Worm (Caenorhabditis elegans) whole organism, midembryonic: ENCODE data around the gene cchl-1.

Experiments used
- T22C8.4 ChIP-seq: fragments of 200-800 bp; sonication (Bioruptor generic); IDR thresholded peaks from 2 replicates; pipeline ENCODE4 v1.3.6; 2022; ENCODE audit warnings: missing genetic modification characterization, missing compliant biosample characterization
- flt-1 ChIP-seq: fragments of 200-800 bp; sonication (Bioruptor generic); IDR thresholded peaks from 2 replicates; pipeline ENCODE4 v1.3.6; 2022; ENCODE audit warnings: missing genetic modification characterization, missing compliant biosample characterization
- klf-2 ChIP-seq: fragments of 200-800 bp; sonication (Bioruptor generic); conservative IDR thresholded peaks from 2 replicates; pipeline ENCODE4 v1.3.6; 2022; ENCODE audit warnings: missing genetic modification reagents, missing genetic modification characterization, missing compliant biosample characterization
- med-1 ChIP-seq: sonication (generic microtip); optimal IDR thresholded peaks from 2 replicates; lab custom pipeline; 2017; ENCODE audit warnings: missing genetic modification characterization, mild to moderate bottlenecking, missing compliant biosample characterization, antibody characterized with exemption, missing genetic modification reagents; ENCODE audit not compliant: insufficient read depth
- ref-1 ChIP-seq: fragments of 200-800 bp; sonication (Bioruptor generic); conservative IDR thresholded peaks from 2 replicates; pipeline ENCODE4 v1.3.6; 2022; ENCODE audit warnings: missing genetic modification reagents, missing genetic modification characterization, missing compliant biosample characterization
- ztf-23 ChIP-seq: fragments of 200-800 bp; sonication (Bioruptor generic); IDR thresholded peaks from 2 replicates; pipeline ENCODE4 v1.3.6; 2022; ENCODE audit warnings: missing genetic modification reagents, missing genetic modification characterization, missing compliant biosample characterization
- ztf-29 ChIP-seq: fragments of 200-800 bp; sonication (Bioruptor generic); IDR thresholded peaks from 2 replicates; pipeline ENCODE4 v1.3.6; 2022; ENCODE audit warnings: missing genetic modification reagents, missing genetic modification characterization, missing compliant biosample characterization

DNA sequence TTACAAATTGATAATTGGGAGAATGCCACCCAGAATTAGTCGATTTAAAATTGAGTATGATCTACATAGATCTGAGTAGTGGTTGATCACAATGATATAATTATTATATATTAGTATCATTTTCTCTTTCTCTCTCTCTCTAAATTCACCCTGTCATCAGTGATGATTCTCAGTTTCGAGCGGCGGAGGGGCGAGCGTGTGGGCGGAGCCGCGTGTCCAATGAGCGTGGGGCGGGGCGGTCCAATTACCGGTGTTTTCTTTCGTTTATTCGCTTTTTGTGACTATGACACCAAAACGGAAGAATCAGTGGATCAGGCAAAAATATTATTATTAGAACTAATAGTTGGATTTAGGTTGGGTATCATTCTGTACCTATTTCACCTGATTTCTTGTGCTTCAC is 43.8 kb upstream of the cchl-1 start:
- TF ChIP-seq med-1 (GFP tag; lab: Kevin White, UChicago) (no peak), ztf-29 (GFP tag; lab: Robert Waterston, UW) (no peak), ztf-23 (GFP tag; lab: Robert Waterston, UW) (no peak), ref-1 (GFP tag; lab: Robert Waterston, UW) (no peak), T22C8.4 (GFP tag; lab: Robert Waterston, UW) (no peak), flt-1 (GFP tag; lab: Robert Waterston, UW) (no peak), klf-2 (no peak)
